Fruit fly (Drosophila melanogaster) whole organism, pupa: ENCODE measurements around the gene CG7739.

ENCODE experiments used
- CG10348 ChIP-seq: fragments of 200-800 bp; sonication (Bioruptor generic); IDR thresholded peaks from 2 replicates; pipeline ENCODE4 v1.3.6; 2022; ENCODE audit warnings: missing biosample characterization, missing genetic modification characterization
- CG12605 ChIP-seq: fragments of 200-800 bp; sonication (Bioruptor generic); IDR thresholded peaks from 2 replicates; pipeline ENCODE4 v1.3.6; 2022; ENCODE audit warnings: missing biosample characterization, missing genetic modification characterization
- CG13204 ChIP-seq: fragments of 200-800 bp; sonication (Bioruptor generic); optimal IDR thresholded peaks from 2 replicates; lab custom pipeline; 2018; ENCODE audit warnings: missing biosample characterization, mild to moderate bottlenecking, missing genetic modification characterization, moderate library complexity
- CG14655 ChIP-seq: fragments of 200-800 bp; sonication (Bioruptor generic); optimal IDR thresholded peaks from 3 replicates; lab custom pipeline; 2017; ENCODE audit warnings: mild to moderate bottlenecking, missing biosample characterization, missing genetic modification reagents, missing genetic modification characterization
- CG15710 ChIP-seq: fragments of 200-800 bp; sonication (Bioruptor generic); optimal IDR thresholded peaks from 2 replicates; lab custom pipeline; 2018; ENCODE audit warnings: missing biosample characterization, mild to moderate bottlenecking, missing genetic modification characterization, moderate library complexity
- CG17806 ChIP-seq: fragments of 200-800 bp; sonication (Bioruptor generic); optimal IDR thresholded peaks from 2 replicates; lab custom pipeline; 2018; ENCODE audit warnings: missing biosample characterization, mild to moderate bottlenecking, missing genetic modification characterization, moderate library complexity
- CG32121 ChIP-seq: fragments of 200-800 bp; sonication (Bioruptor generic); IDR thresholded peaks from 2 replicates; pipeline ENCODE4 v1.3.6; 2022; ENCODE audit warnings: missing biosample characterization, missing genetic modification characterization
- CG34367 ChIP-seq: fragments of 200-800 bp; sonication (Bioruptor generic); optimal IDR thresholded peaks from 2 replicates; lab custom pipeline; 2018; ENCODE audit warnings: missing biosample characterization, mild to moderate bottlenecking, missing genetic modification characterization
- CG4496 ChIP-seq: fragments of 200-800 bp; sonication (Bioruptor generic); IDR thresholded peaks from 3 replicates; pipeline ENCODE4 v1.3.6; 2022; ENCODE audit warnings: missing biosample characterization, missing genetic modification characterization
- CG8159 ChIP-seq: fragments of 200-800 bp; sonication (Bioruptor generic); optimal IDR thresholded peaks from 3 replicates; lab custom pipeline; 2018; ENCODE audit warnings: missing biosample characterization, mild to moderate bottlenecking, missing genetic modification characterization, moderate library complexity
- CG8301 ChIP-seq: fragments of 200-800 bp; sonication (Bioruptor generic); optimal IDR thresholded peaks from 2 replicates; lab custom pipeline; 2018; ENCODE audit warnings: missing biosample characterization, mild to moderate bottlenecking, missing genetic modification characterization
- CG9948 ChIP-seq: fragments of 200-800 bp; sonication (Bioruptor generic); optimal IDR thresholded peaks from 2 replicates; lab custom pipeline; 2018; ENCODE audit warnings: missing biosample characterization, mild to moderate bottlenecking, missing genetic modification characterization, moderate library complexity
- D1 ChIP-seq: fragments of 200-800 bp; sonication (Bioruptor generic); optimal IDR thresholded peaks from 2 replicates; lab custom pipeline; 2018; ENCODE audit warnings: missing biosample characterization, mild to moderate bottlenecking, missing genetic modification characterization, moderate library complexity
- EcR ChIP-seq: fragments of 200-800 bp; sonication (Bioruptor generic); optimal IDR thresholded peaks from 3 replicates; lab custom pipeline; 2019; ENCODE audit warnings: missing biosample characterization, missing genetic modification characterization, mild to moderate bottlenecking, moderate library complexity, missing genetic modification reagents
- Ets98B ChIP-seq: fragments of 200-800 bp; sonication (Bioruptor generic); IDR thresholded peaks from 2 replicates; pipeline ENCODE4 v1.3.6; 2022; ENCODE audit warnings: missing biosample characterization, missing genetic modification characterization
- Pif1A ChIP-seq: fragments of 200-800 bp; sonication (Bioruptor generic); optimal IDR thresholded peaks from 3 replicates; lab custom pipeline; 2016; ENCODE audit warnings: missing biosample characterization, missing genetic modification characterization
- Pif1B ChIP-seq: fragments of 200-800 bp; sonication (Bioruptor generic); optimal IDR thresholded peaks from 3 replicates; lab custom pipeline; 2016; ENCODE audit warnings: missing biosample characterization, missing genetic modification characterization
- Snoo ChIP-seq: fragments of 200-800 bp; sonication (Bioruptor generic); optimal IDR thresholded peaks from 3 replicates; lab custom pipeline; 2017; ENCODE audit warnings: missing biosample characterization, mild to moderate bottlenecking, missing genetic modification characterization, inconsistent platforms
- fd96Ca ChIP-seq: fragments of 200-800 bp; sonication (Bioruptor generic); IDR thresholded peaks from 3 replicates; pipeline ENCODE4 v1.3.6; 2022; ENCODE audit warnings: missing biosample characterization, missing genetic modification characterization
- gl ChIP-seq: fragments of 200-800 bp; sonication (Bioruptor generic); optimal IDR thresholded peaks from 2 replicates; lab custom pipeline; 2018; ENCODE audit warnings: missing biosample characterization, mild to moderate bottlenecking, missing genetic modification characterization
- rn ChIP-seq: fragments of 200-800 bp; sonication (Bioruptor generic); IDR thresholded peaks from 2 replicates; pipeline ENCODE4 v1.3.6; 2022; ENCODE audit warnings: missing biosample characterization, missing genetic modification characterization

Gene CG7739

dm6 chr3L:15540682-15541081, 22.2 kb downstream of the CG7739 start:
- no peak for TF ChIP-seq CG10348 (GFP tag; lab: Robert Waterston, UW)
- no peak for TF ChIP-seq CG34367 (tag; lab: Kevin White, UChicago)
- peak; percentile 1 for TF ChIP-seq CG14655 (GFP tag; lab: Kevin White, UChicago)
- no peak for TF ChIP-seq CG8301
- TF ChIP-seq Pif1B (GFP tag; lab: Kevin White, UChicago), result no peak
- 0 out of 2 replicates have a peak, but pooled peaks have one; percentile 8 for TF ChIP-seq CG12605 (GFP tag; lab: Robert Waterston, UW)
- no peak for TF ChIP-seq EcR (GFP tag; lab: Kevin White, UChicago)

DNA sequence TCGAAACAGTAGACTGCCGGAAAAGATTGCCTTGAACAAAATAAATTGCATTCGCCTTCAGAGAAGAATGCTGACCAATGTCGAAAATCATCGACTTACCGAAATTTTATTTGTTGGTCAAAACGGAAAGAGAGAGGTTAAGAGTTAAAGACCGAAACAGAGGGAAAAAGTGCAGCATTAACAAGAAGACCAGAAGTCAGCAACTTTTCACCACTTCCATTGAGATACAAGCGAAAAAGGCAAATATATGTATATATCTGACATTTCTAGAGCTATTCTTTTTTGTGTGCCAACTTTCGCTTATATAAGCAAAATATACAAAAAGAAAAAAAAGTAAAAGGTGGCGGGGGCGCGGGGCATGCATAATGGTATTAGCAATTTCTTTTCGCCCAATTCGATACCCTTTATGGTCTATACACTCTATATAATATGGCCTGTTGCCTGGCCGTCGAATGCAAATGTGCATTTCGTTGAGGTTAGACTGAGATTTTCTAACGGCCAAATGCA, 22.9 kb downstream of the CG7739 start:
- no peak for TF ChIP-seq CG14655 (GFP tag; lab: Kevin White, UChicago)
- TF ChIP-seq CG8159 (tag; lab: Kevin White, UChicago), result no peak
- no peak for TF ChIP-seq Ets98B (GFP tag; lab: Robert Waterston, UW)
- no peak for TF ChIP-seq EcR (GFP tag; lab: Kevin White, UChicago)
- no peak for TF ChIP-seq rn
- no peak for TF ChIP-seq CG9948 (tag; lab: Kevin White, UChicago)
- no peak for TF ChIP-seq Pif1A (GFP tag; lab: Kevin White, UChicago)
- TF ChIP-seq CG4496, result no peak
- no peak for TF ChIP-seq CG8301
- TF ChIP-seq fd96Ca, result no peak
- TF ChIP-seq CG15710 (tag; lab: Kevin White, UChicago), result no peak
- TF ChIP-seq Snoo (tag; lab: Kevin White, UChicago), result no peak
- TF ChIP-seq D1 (tag; lab: Kevin White, UChicago), result no peak
- no peak for TF ChIP-seq CG32121 (GFP tag; lab: Robert Waterston, UW)

- no peak for TF ChIP-seq gl (tag; lab: Kevin White, UChicago)
- no peak for TF ChIP-seq CG34367 (tag; lab: Kevin White, UChicago)
- 0 out of 3 replicates have a peak, but pooled peaks have one; percentile 3 for TF ChIP-seq fd96Ca
- no peak for TF ChIP-seq CG15710 (tag; lab: Kevin White, UChicago)
- peak; percentile 32 for TF ChIP-seq EcR (GFP tag; lab: Kevin White, UChicago)
- no peak for TF ChIP-seq rn
- no peak for TF ChIP-seq CG13204 (GFP tag; lab: Kevin White, UChicago)
- TF ChIP-seq CG12605 (GFP tag; lab: Robert Waterston, UW), result no peak
- TF ChIP-seq CG8301, result no peak
- no peak for TF ChIP-seq CG32121 (GFP tag; lab: Robert Waterston, UW)
- TF ChIP-seq CG9948 (tag; lab: Kevin White, UChicago), result no peak
- TF ChIP-seq Pif1B (GFP tag; lab: Kevin White, UChicago), result no peak
- TF ChIP-seq CG4496, result no peak
- no peak for TF ChIP-seq Ets98B (GFP tag; lab: Robert Waterston, UW)
- no peak for TF ChIP-seq Snoo (tag; lab: Kevin White, UChicago)
- TF ChIP-seq CG14655 (GFP tag; lab: Kevin White, UChicago), result peak; percentile 6
- no peak for TF ChIP-seq D1 (tag; lab: Kevin White, UChicago)
- TF ChIP-seq Pif1A (GFP tag; lab: Kevin White, UChicago), result no peak
- TF ChIP-seq CG17806 (tag; lab: Kevin White, UChicago), result no peak
- no peak for TF ChIP-seq CG8159 (tag; lab: Kevin White, UChicago)
- no peak for TF ChIP-seq CG10348 (GFP tag; lab: Robert Waterston, UW)
Observed at dm6 chr3L:15538582-15539490, 24.0 kb downstream of the CG7739 start.

dm6 chr3L:15537916-15538581, 24.8 kb downstream of the CG7739 start:
- TF ChIP-seq CG13204 (GFP tag; lab: Kevin White, UChicago), result no peak
- TF ChIP-seq CG8159 (tag; lab: Kevin White, UChicago), result peak; percentile 80
- no peak for TF ChIP-seq CG10348 (GFP tag; lab: Robert Waterston, UW)
- TF ChIP-seq CG15710 (tag; lab: Kevin White, UChicago), result peak; percentile 72
- TF ChIP-seq Snoo (tag; lab: Kevin White, UChicago), result peak; percentile 18
- TF ChIP-seq CG8301, result peak; percentile 73
- peak; percentile 56 for TF ChIP-seq Pif1B (GFP tag; lab: Kevin White, UChicago)
- TF ChIP-seq Ets98B (GFP tag; lab: Robert Waterston, UW), result no peak; the same call in 1 of the 2 replicates
- peak; percentile 66 for TF ChIP-seq CG17806 (tag; lab: Kevin White, UChicago)
- peak; percentile 73 for TF ChIP-seq Pif1A (GFP tag; lab: Kevin White, UChicago)
- TF ChIP-seq gl (tag; lab: Kevin White, UChicago), result no peak
- peak; percentile 71 for TF ChIP-seq CG9948 (tag; lab: Kevin White, UChicago)
- TF ChIP-seq CG32121 (GFP tag; lab: Robert Waterston, UW), result peak; percentile 75
- peak; percentile 37 for TF ChIP-seq EcR (GFP tag; lab: Kevin White, UChicago)
- TF ChIP-seq CG14655 (GFP tag; lab: Kevin White, UChicago), result peak; percentile 83
- peak; percentile 58 for TF ChIP-seq CG34367 (tag; lab: Kevin White, UChicago)
- TF ChIP-seq fd96Ca, result no peak; the same call in 2 of the 3 replicates
- TF ChIP-seq D1 (tag; lab: Kevin White, UChicago), result peak; percentile 60
- peak; percentile 9; the same call in 1 of the 2 replicates for TF ChIP-seq CG12605 (GFP tag; lab: Robert Waterston, UW)
- no peak; the same call in 1 of the 3 replicates for TF ChIP-seq CG4496
